Fruit fly (Drosophila melanogaster): Measurements from ENCODE around the gene Icmt.

Gene Icmt

DNA sequence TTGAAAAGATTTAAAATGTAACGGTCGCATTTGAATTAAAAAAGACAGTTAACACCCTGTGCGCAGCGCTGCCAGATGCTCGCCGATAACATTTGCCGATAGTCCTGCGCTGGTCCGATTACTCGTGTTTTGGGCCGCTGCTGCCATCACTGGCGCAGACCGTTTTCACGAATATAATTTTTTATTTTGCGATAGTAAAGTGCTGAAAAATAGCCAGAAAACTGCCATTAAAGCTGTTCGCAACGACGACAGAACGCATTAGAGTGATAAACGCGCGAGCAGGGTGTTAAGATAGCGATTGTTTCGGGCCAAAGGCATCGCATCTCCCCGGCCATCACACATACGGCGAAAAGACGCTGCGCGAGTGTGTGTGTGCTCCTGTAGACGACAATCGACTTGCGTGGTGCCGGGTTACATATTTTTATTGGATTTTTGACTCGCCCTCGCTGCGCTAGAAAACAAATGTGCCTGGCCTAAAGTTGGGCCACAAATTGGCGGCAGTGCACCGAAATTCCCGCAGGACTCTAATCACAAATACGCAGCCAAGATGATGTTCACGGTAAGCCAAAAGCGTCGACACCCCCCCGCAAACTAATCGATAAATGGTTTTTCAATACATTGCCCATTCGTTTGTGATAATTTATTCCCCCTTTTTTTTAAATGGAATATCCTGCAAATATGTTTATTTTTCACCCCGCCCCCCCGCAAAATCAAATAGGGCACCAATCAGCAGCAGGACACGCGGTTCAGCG, 18.8 kb downstream of the Icmt start, which contains the start of gene Srrm1 (continued):
- TF ChIP-seq CG34376 (GFP tag; optimal IDR thresholded peaks at IDR 0.05): no peak
- TF ChIP-seq slou (GFP tag; optimal IDR thresholded peaks at IDR 0.05): no peak
- TF ChIP-seq chinmo (GFP tag; IDR thresholded peaks at IDR 0.05; ENCODE audit: partially characterized antibody): peak; percentile 69; the same call in 1 of the 4 replicates
- no peak for TF ChIP-seq pros (GFP tag; optimal IDR thresholded peaks at IDR 0.05)
- TF ChIP-seq bbx (GFP tag; IDR thresholded peaks at IDR 0.05; ENCODE audit: partially characterized antibody): peak; percentile 92
- TF ChIP-seq CG5180 (GFP tag; optimal IDR thresholded peaks at IDR 0.05): no peak
- no peak for TF ChIP-seq CG15073 (GFP tag; optimal IDR thresholded peaks at IDR 0.05)
- no peak for TF ChIP-seq exex (tag; optimal IDR thresholded peaks at IDR 0.05)
- TF ChIP-seq jumu (GFP tag; optimal IDR thresholded peaks at IDR 0.05): peak; percentile 50
- peak; percentile 90 for TF ChIP-seq CG4617 (GFP tag; optimal IDR thresholded peaks at IDR 0.05; ENCODE audit: borderline replicate concordance)
- no peak for TF ChIP-seq GATAe (GFP tag; conservative IDR thresholded peaks at IDR 0.05)
- TF ChIP-seq zfh1 (GFP tag; IDR thresholded peaks at IDR 0.05): peak; percentile 71
- TF ChIP-seq twi (tag; optimal IDR thresholded peaks at IDR 0.05): peak; percentile 5
- no peak for TF ChIP-seq Poxn (GFP tag; IDR thresholded peaks at IDR 0.05)
- TF ChIP-seq Sox102F (GFP tag; optimal IDR thresholded peaks at IDR 0.05): no peak
- TF ChIP-seq sd (tag; optimal IDR thresholded peaks at IDR 0.05): no peak
- TF ChIP-seq fd64A (GFP tag; optimal IDR thresholded peaks at IDR 0.05): no peak
- TF ChIP-seq hkb (optimal IDR thresholded peaks at IDR 0.05): no peak
- peak; percentile 33; the same call in 1 of the 2 replicates for TF ChIP-seq hkb (GFP tag; IDR thresholded peaks at IDR 0.05)
- TF ChIP-seq Mes4 (GFP tag; optimal IDR thresholded peaks at IDR 0.05): no peak
- TF ChIP-seq Bdp1 (GFP tag; optimal IDR thresholded peaks at IDR 0.05): peak; percentile 39
- TF ChIP-seq eve (GFP tag; optimal IDR thresholded peaks at IDR 0.05): no peak
- TF ChIP-seq CG31224 (GFP tag; IDR thresholded peaks at IDR 0.05): no peak
- TF ChIP-seq Dref (GFP tag; IDR thresholded peaks at IDR 0.05): peak; percentile 97
- TF ChIP-seq Blimp-1 (GFP tag; optimal IDR thresholded peaks at IDR 0.05): no peak
- peak; percentile 94 for TF ChIP-seq onecut (GFP tag; IDR thresholded peaks at IDR 0.05)
- TF ChIP-seq Ets65A (GFP tag): peak; percentile 97
- TF ChIP-seq dpn (GFP tag; optimal IDR thresholded peaks at IDR 0.05): peak; percentile 49 to 60
- no peak for TF ChIP-seq nom (GFP tag; optimal IDR thresholded peaks at IDR 0.05)
- TF ChIP-seq trem (tag; optimal IDR thresholded peaks at IDR 0.05): peak; percentile 67
- no peak for TF ChIP-seq yki (optimal IDR thresholded peaks at IDR 0.05)
- TF ChIP-seq CG8089 (GFP tag; optimal IDR thresholded peaks at IDR 0.05): no peak
- peak; percentile 53 for TF ChIP-seq Xbp1 (GFP tag; optimal IDR thresholded peaks at IDR 0.05)
- peak; percentile 67 for TF ChIP-seq CTCF (GFP tag; optimal IDR thresholded peaks at IDR 0.05)
- no peak for TF ChIP-seq en (GFP tag; optimal IDR thresholded peaks at IDR 0.05)
- no peak for TF ChIP-seq CG4730 (GFP tag; IDR thresholded peaks at IDR 0.05)
- TF ChIP-seq da (GFP tag; optimal IDR thresholded peaks at IDR 0.05): no peak
- TF ChIP-seq CG1832 (GFP tag; optimal IDR thresholded peaks at IDR 0.05): no peak
- TF ChIP-seq CG18476 (GFP tag; optimal IDR thresholded peaks at IDR 0.05): no peak
- no peak for TF ChIP-seq psq (GFP tag; optimal IDR thresholded peaks at IDR 0.05)
- peak; percentile 61 for TF ChIP-seq zfh2 (GFP tag; optimal IDR thresholded peaks at IDR 0.05)
- TF ChIP-seq CG13624 (GFP tag; optimal IDR thresholded peaks at IDR 0.05): peak; percentile 75
- TF ChIP-seq peb (GFP tag; IDR thresholded peaks at IDR 0.05): no peak
- peak; percentile 29; the same call in 1 of the 2 replicates for TF ChIP-seq CG9215 (GFP tag; IDR thresholded peaks at IDR 0.05)
- TF ChIP-seq CG8944 (GFP tag; optimal IDR thresholded peaks at IDR 0.05): peak; percentile 34
- no peak for TF ChIP-seq pan (optimal IDR thresholded peaks at IDR 0.05)
- TF ChIP-seq pan (GFP tag; optimal IDR thresholded peaks at IDR 0.05 in 1 of 2, IDR thresholded peaks at IDR 0.05 in 1 of 2): no peak
- 0 out of 2 replicates have a peak, but pooled peaks have one; percentile 10 for TF ChIP-seq Xrp1 (GFP tag; IDR thresholded peaks at IDR 0.05)
- TF ChIP-seq CHES-1-like (GFP tag; optimal IDR thresholded peaks at IDR 0.05): peak; percentile 82
- no peak for TF ChIP-seq CG3838 (GFP tag; optimal IDR thresholded peaks at IDR 0.05)
- TF ChIP-seq CG18599 (GFP tag; optimal IDR thresholded peaks at IDR 0.05): peak; percentile 3
- no peak for TF ChIP-seq trh (GFP tag; optimal IDR thresholded peaks at IDR 0.05)

Measured in whole organism, embryonic.